Fruit fly (Drosophila melanogaster) whole organism, embryonic: ENCODE measurements around the gene orb.

Experiments used
- Adf1 ChIP-seq: fragments of 200-800 bp; sonication (Bioruptor generic); IDR thresholded peaks from 2 replicates; pipeline ENCODE4 v1.3.6; 2022; ENCODE audit warnings: missing biosample characterization, missing genetic modification characterization
- B-H2 ChIP-seq: fragments of 200-800 bp; sonication (Bioruptor generic); optimal IDR thresholded peaks from 2 replicates; lab custom pipeline; 2018; ENCODE audit warnings: missing biosample characterization, mild to moderate bottlenecking, missing genetic modification characterization
- Bgb ChIP-seq: fragments of 200-800 bp; sonication (Bioruptor generic); IDR thresholded peaks from 2 replicates; pipeline ENCODE4 v1.3.6; 2022; ENCODE audit warnings: missing biosample characterization, missing genetic modification characterization; ENCODE audit not compliant: partially characterized antibody
- C15 ChIP-seq: fragments of 200-800 bp; sonication (Bioruptor generic); IDR thresholded peaks from 3 replicates; pipeline ENCODE4 v1.3.6; 2022; ENCODE audit warnings: missing biosample characterization, missing genetic modification characterization
- CG10274 ChIP-seq: fragments of 200-800 bp; sonication (Bioruptor generic); optimal IDR thresholded peaks from 3 replicates; lab custom pipeline; 2017; ENCODE audit warnings: missing biosample characterization, mild to moderate bottlenecking, missing genetic modification characterization
- CG10565 ChIP-seq: fragments of 200-800 bp; sonication (Bioruptor generic); optimal IDR thresholded peaks from 3 replicates; lab custom pipeline; 2016; ENCODE audit warnings: missing biosample characterization, mild to moderate bottlenecking, missing genetic modification characterization
- CG11247 ChIP-seq: fragments of 200-800 bp; sonication (Bioruptor generic); IDR thresholded peaks from 2 replicates; pipeline ENCODE4 v1.3.6; 2022; ENCODE audit warnings: missing biosample characterization, missing genetic modification characterization
- CG11560 ChIP-seq: fragments of 200-800 bp; sonication (Bioruptor generic); IDR thresholded peaks from 3 replicates; pipeline ENCODE4 v1.3.6; 2022; ENCODE audit warnings: missing biosample characterization, missing genetic modification characterization
- CG12071 ChIP-seq: fragments of 200-800 bp; sonication (Bioruptor generic); optimal IDR thresholded peaks from 3 replicates; lab custom pipeline; 2018; ENCODE audit warnings: missing biosample characterization, mild to moderate bottlenecking, missing genetic modification characterization
- CG13894 ChIP-seq: fragments of 200-800 bp; sonication (Bioruptor generic); optimal IDR thresholded peaks from 3 replicates; lab custom pipeline; 2018; ENCODE audit warnings: missing biosample characterization, mild to moderate bottlenecking, missing genetic modification characterization, moderate library complexity
- CG15601 ChIP-seq: fragments of 200-800 bp; sonication (Bioruptor generic); optimal IDR thresholded peaks from 3 replicates; lab custom pipeline; 2019; ENCODE audit warnings: missing biosample characterization, mild to moderate bottlenecking, missing genetic modification characterization, moderate library complexity
- CG1603 ChIP-seq: fragments of 200-800 bp; sonication (Bioruptor generic); optimal IDR thresholded peaks from 2 replicates; lab custom pipeline; 2019; ENCODE audit warnings: missing biosample characterization, mild to moderate bottlenecking, missing genetic modification characterization, moderate library complexity
- CG31224 ChIP-seq: fragments of 200-800 bp; sonication (Bioruptor generic); IDR thresholded peaks from 2 replicates; pipeline ENCODE4 v1.3.6; 2022; ENCODE audit warnings: missing biosample characterization, missing genetic modification characterization
- CG4854 ChIP-seq: fragments of 200-800 bp; sonication (Bioruptor generic); optimal IDR thresholded peaks from 2 replicates; lab custom pipeline; 2016; ENCODE audit warnings: missing biosample characterization, missing genetic modification characterization, inconsistent platforms
- CG6791 ChIP-seq: fragments of 200-800 bp; sonication (Bioruptor generic); IDR thresholded peaks from 3 replicates; pipeline ENCODE4 v1.3.6; 2022; ENCODE audit warnings: missing biosample characterization, missing genetic modification characterization; ENCODE audit not compliant: partially characterized antibody
- CG6813 ChIP-seq: fragments of 200-800 bp; sonication (Bioruptor generic); optimal IDR thresholded peaks from 2 replicates; lab custom pipeline; 2017; ENCODE audit warnings: missing biosample characterization, missing genetic modification characterization, mild to moderate bottlenecking, moderate library complexity, missing genetic modification reagents
- CG7357 ChIP-seq: fragments of 200-800 bp; sonication (Bioruptor generic); IDR thresholded peaks from 3 replicates; pipeline ENCODE4 v1.3.6; 2022; ENCODE audit warnings: missing biosample characterization, missing genetic modification characterization
- CG8359 ChIP-seq: fragments of 200-800 bp; sonication (Bioruptor generic); optimal IDR thresholded peaks from 2 replicates; lab custom pipeline; 2017; ENCODE audit warnings: missing biosample characterization, mild to moderate bottlenecking, missing genetic modification characterization, borderline replicate concordance
- CoRest ChIP-seq: fragments of 200-800 bp; sonication (Bioruptor generic); optimal IDR thresholded peaks from 3 replicates; lab custom pipeline; 2018; ENCODE audit warnings: missing biosample characterization, mild to moderate bottlenecking, missing genetic modification characterization, moderate library complexity
- D19A ChIP-seq: fragments of 200-800 bp; optimal IDR thresholded peaks from 3 replicates; lab custom pipeline; 2019; ENCODE audit warnings: missing biosample characterization, mild to moderate bottlenecking, missing genetic modification characterization, moderate library complexity
- Fer1 ChIP-seq: fragments of 200-800 bp; sonication (Bioruptor generic); optimal IDR thresholded peaks from 2 replicates; lab custom pipeline; 2017; ENCODE audit warnings: missing biosample characterization, mild to moderate bottlenecking, missing genetic modification characterization
- HLH54F ChIP-seq: fragments of 200-800 bp; sonication (Bioruptor generic); optimal IDR thresholded peaks from 3 replicates; lab custom pipeline; 2016; ENCODE audit warnings: missing biosample characterization, missing genetic modification characterization
- Hmr ChIP-seq: fragments of 200-800 bp; sonication (Bioruptor generic); optimal IDR thresholded peaks from 3 replicates; lab custom pipeline; 2017; ENCODE audit warnings: mild to moderate bottlenecking, missing biosample characterization, missing genetic modification reagents, missing genetic modification characterization
- Mes4 ChIP-seq: fragments of 200-800 bp; sonication (Bioruptor generic); optimal IDR thresholded peaks from 2 replicates; lab custom pipeline; 2016; ENCODE audit warnings: missing biosample characterization, missing genetic modification characterization
- NC2β ChIP-seq: fragments of 200-800 bp; sonication (Bioruptor generic); optimal IDR thresholded peaks from 2 replicates; lab custom pipeline; 2016; ENCODE audit warnings: missing biosample characterization, missing genetic modification characterization
- Optix ChIP-seq: fragments of 200-800 bp; sonication (Bioruptor generic); IDR thresholded peaks from 3 replicates; pipeline ENCODE4 v1.3.6; 2022; ENCODE audit warnings: missing biosample characterization, missing genetic modification characterization
- Six4 ChIP-seq: fragments of 200-800 bp; sonication (Bioruptor generic); optimal IDR thresholded peaks from 2 replicates; lab custom pipeline; 2016; ENCODE audit warnings: missing biosample characterization, missing genetic modification characterization
- Trl ChIP-seq, 3 experiments: fragments of >200 bp in 2 of 3; fragments of 200-800 bp in 1 of 3; sonication (Bioruptor generic) in 1 of 3; optimal IDR thresholded peaks; 2 replicates in 1 of 3; 3 replicates in 2 of 3; lab custom pipeline; 2016 to 2017; ENCODE audit warnings: missing biosample characterization in 1 of 3, missing genetic modification characterization in 1 of 3
- abd-A ChIP-seq: fragments of 200-800 bp; sonication (Bioruptor generic); optimal IDR thresholded peaks from 3 replicates; lab custom pipeline; 2019; ENCODE audit warnings: missing biosample characterization, mild to moderate bottlenecking, missing genetic modification characterization, moderate library complexity
- amos ChIP-seq: fragments of 200-800 bp; sonication (Bioruptor generic); IDR thresholded peaks from 2 replicates; pipeline ENCODE4 v1.3.6; 2022; ENCODE audit warnings: missing biosample characterization, missing genetic modification characterization; ENCODE audit not compliant: partially characterized antibody
- ato ChIP-seq: fragments of 200-800 bp; sonication (Bioruptor generic); IDR thresholded peaks from 2 replicates; pipeline ENCODE4 v1.3.6; 2022; ENCODE audit warnings: missing biosample characterization, missing genetic modification characterization; ENCODE audit not compliant: partially characterized antibody
- bbx ChIP-seq: fragments of 200-800 bp; sonication (Bioruptor generic); IDR thresholded peaks from 2 replicates; pipeline ENCODE4 v1.3.6; 2022; ENCODE audit warnings: missing biosample characterization, missing genetic modification characterization; ENCODE audit not compliant: partially characterized antibody
- chinmo ChIP-seq: fragments of 200-800 bp; sonication (Bioruptor generic); IDR thresholded peaks from 4 replicates; pipeline ENCODE4 v1.3.6; 2022; ENCODE audit warnings: missing biosample characterization, missing genetic modification characterization; ENCODE audit not compliant: partially characterized antibody
- en ChIP-seq: fragments of 200-800 bp; sonication (Bioruptor generic); optimal IDR thresholded peaks from 2 replicates; lab custom pipeline; 2016; ENCODE audit warnings: missing biosample characterization, missing genetic modification characterization
- ewg ChIP-seq: fragments of 200-800 bp; sonication (Bioruptor generic); optimal IDR thresholded peaks from 3 replicates; lab custom pipeline; 2017; ENCODE audit warnings: mild to moderate bottlenecking, missing biosample characterization, missing genetic modification reagents, missing genetic modification characterization
- fd102C ChIP-seq: fragments of 200-800 bp; sonication (Bioruptor generic); optimal IDR thresholded peaks from 2 replicates; lab custom pipeline; 2018; ENCODE audit warnings: missing biosample characterization, mild to moderate bottlenecking, missing genetic modification characterization, moderate library complexity
- grau ChIP-seq: fragments of 200-800 bp; optimal IDR thresholded peaks from 3 replicates; lab custom pipeline; 2019; ENCODE audit warnings: missing biosample characterization, mild to moderate bottlenecking, missing genetic modification characterization, moderate library complexity
- ken ChIP-seq: fragments of 200-800 bp; sonication (Bioruptor generic); IDR thresholded peaks from 3 replicates; pipeline ENCODE4 v1.3.6; 2022; ENCODE audit warnings: missing biosample characterization, missing genetic modification characterization
- nmo ChIP-seq: fragments of 200-800 bp; sonication (Bioruptor generic); optimal IDR thresholded peaks from 2 replicates; lab custom pipeline; 2018; ENCODE audit warnings: missing biosample characterization, mild to moderate bottlenecking, missing genetic modification characterization, moderate library complexity
- nom ChIP-seq: fragments of 200-800 bp; sonication (Bioruptor generic); optimal IDR thresholded peaks from 2 replicates; lab custom pipeline; 2017; ENCODE audit warnings: missing biosample characterization, missing genetic modification characterization, mild to moderate bottlenecking, moderate library complexity, missing genetic modification reagents
- onecut ChIP-seq: fragments of 200-800 bp; sonication (Bioruptor generic); IDR thresholded peaks from 2 replicates; pipeline ENCODE4 v1.3.6; 2022; ENCODE audit warnings: missing biosample characterization, missing genetic modification characterization
- pzg ChIP-seq: fragments of 200-800 bp; sonication (Bioruptor generic); optimal IDR thresholded peaks from 3 replicates; lab custom pipeline; 2018; ENCODE audit warnings: missing biosample characterization, mild to moderate bottlenecking, missing genetic modification characterization, moderate library complexity
- run ChIP-seq: fragments of 200-800 bp; sonication (Bioruptor generic); optimal IDR thresholded peaks from 3 replicates; lab custom pipeline; 2018; ENCODE audit warnings: missing biosample characterization, mild to moderate bottlenecking, missing genetic modification characterization
- schlank ChIP-seq: fragments of 200-800 bp; sonication (Bioruptor generic); optimal IDR thresholded peaks from 2 replicates; lab custom pipeline; 2018; ENCODE audit warnings: missing biosample characterization, mild to moderate bottlenecking, missing genetic modification characterization
- scrt ChIP-seq: fragments of 200-800 bp; sonication (Bioruptor generic); optimal IDR thresholded peaks from 2 replicates; lab custom pipeline; 2018; ENCODE audit warnings: missing biosample characterization, mild to moderate bottlenecking, missing genetic modification characterization, moderate library complexity
- sd ChIP-seq: fragments of 200-800 bp; sonication (Bioruptor generic); optimal IDR thresholded peaks from 3 replicates; lab custom pipeline; 2018; ENCODE audit warnings: missing biosample characterization, mild to moderate bottlenecking, missing genetic modification characterization, moderate library complexity
- tll ChIP-seq, 2 experiments: fragments of 200-800 bp in 1 of 2; fragments of >200 bp in 1 of 2; sonication (Bioruptor generic) in 1 of 2; optimal IDR thresholded peaks; 2 replicates each; lab custom pipeline; 2017 to 2019; ENCODE audit warnings: missing biosample characterization in 2 of 2, missing genetic modification characterization in 2 of 2, mild to moderate bottlenecking in 1 of 2, moderate library complexity in 1 of 2

Gene orb

DNA sequence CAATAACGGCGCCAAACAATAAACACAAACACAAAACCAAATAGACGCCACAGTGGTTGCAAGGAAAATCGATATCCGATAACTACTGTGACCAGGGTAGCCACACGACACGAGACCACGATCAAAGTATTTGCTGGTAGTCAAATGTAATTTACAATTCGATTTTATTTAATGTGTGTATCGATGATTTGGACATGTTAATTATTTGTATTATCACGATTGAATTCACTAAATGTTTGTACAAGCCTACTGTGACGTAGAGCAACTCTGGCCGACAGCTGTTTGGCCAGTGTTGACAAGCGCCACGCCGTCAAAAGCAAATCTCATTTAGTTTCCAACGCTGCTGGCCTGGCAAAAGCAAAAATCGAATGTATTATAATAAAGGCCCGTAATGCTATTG, 29.4 kb downstream of the orb start, which contains the start of the genes Rad60 and EloA (continued):
- TF ChIP-seq ato (GFP tag; lab: Robert Waterston, UW), result peak; percentile 64
- TF ChIP-seq sd (tag; lab: Kevin White, UChicago), result peak; percentile 25
- peak; percentile 58 for TF ChIP-seq CG15601
- peak; percentile 74 for TF ChIP-seq Bgb (GFP tag; lab: Robert Waterston, UW)
- peak; percentile 45 for TF ChIP-seq CG8359 (GFP tag; lab: Kevin White, UChicago)
- no peak for TF ChIP-seq C15 (GFP tag; lab: Robert Waterston, UW)
- TF ChIP-seq run (tag; lab: Kevin White, UChicago), result no peak
- TF ChIP-seq CG10565 (GFP tag; lab: Kevin White, UChicago), result no peak
- TF ChIP-seq CG1603 (tag; lab: Kevin White, UChicago), result peak; percentile 94
- TF ChIP-seq amos (GFP tag; lab: Robert Waterston, UW), result peak; percentile 61
- peak; percentile 61 for TF ChIP-seq CG11247 (GFP tag; lab: Robert Waterston, UW)
- peak; percentile 81 for TF ChIP-seq Six4
- TF ChIP-seq CG7357, result no peak
- TF ChIP-seq CG31224 (GFP tag; lab: Robert Waterston, UW), result no peak; the same call in 1 of the 2 replicates
- peak; percentile 70; the same call in 2 of the 3 replicates for TF ChIP-seq ken (GFP tag; lab: Robert Waterston, UW)
- no peak for TF ChIP-seq CG10274 (GFP tag; lab: Kevin White, UChicago)
- peak; percentile 68 for TF ChIP-seq CoRest
- TF ChIP-seq fd102C (GFP tag; lab: Kevin White, UChicago), result no peak
- peak; percentile 49 for TF ChIP-seq Adf1 (GFP tag; lab: Robert Waterston, UW)
- peak; percentile 78 for TF ChIP-seq en
- TF ChIP-seq grau, result peak; percentile 71
- TF ChIP-seq Optix, result peak; percentile 73; the same call in 2 of the 3 replicates
- peak; percentile 89 for TF ChIP-seq pzg (GFP tag; lab: Kevin White, UChicago)
- peak; percentile 74 for TF ChIP-seq CG4854 (GFP tag; lab: Kevin White, UChicago)
- TF ChIP-seq CG13894 (tag; lab: Kevin White, UChicago), result peak; percentile 70
- peak; percentile 80 for TF ChIP-seq nmo (GFP tag; lab: Kevin White, UChicago)
- peak; percentile 81 for TF ChIP-seq NC2β (GFP tag; lab: Kevin White, UChicago)
- TF ChIP-seq tll (GFP tag; optimal IDR thresholded peaks at IDR 0.05; lab: Kevin White, UChicago), result no peak
- TF ChIP-seq, all 482 proteins: peak for 378

DNA sequence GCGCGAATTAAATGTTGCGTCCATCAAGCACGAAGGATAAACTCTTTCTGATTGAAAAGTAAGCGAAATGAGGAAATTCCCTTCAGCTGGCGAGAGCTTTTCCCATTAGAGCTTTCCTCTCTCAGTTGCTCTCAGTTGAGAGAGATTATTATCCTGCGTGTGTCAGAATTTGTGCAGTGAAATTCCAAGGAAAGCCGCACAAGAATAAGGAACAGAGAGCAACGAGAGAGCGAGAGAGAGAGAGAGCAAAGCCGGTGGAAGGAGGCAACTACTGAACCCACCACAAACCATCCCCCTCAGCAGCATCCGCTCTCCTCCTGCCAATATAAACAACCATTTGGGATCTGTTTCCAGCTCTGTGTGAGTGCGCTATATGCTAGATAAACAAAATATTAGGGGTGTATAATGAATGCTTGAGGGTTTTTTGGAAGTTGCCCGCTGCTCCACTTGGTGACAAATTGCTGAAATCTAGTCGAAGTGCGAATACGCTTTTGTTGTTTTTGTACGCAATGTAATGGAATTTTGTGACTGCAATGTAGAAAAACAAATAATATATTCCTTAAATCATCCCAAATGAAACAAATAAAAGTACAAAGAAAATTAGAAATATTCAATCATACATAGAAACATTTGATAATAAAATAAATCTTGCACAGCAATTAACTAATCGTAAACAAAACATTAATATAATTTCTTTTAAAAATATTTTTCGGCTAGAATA, 31.6 kb downstream of the orb start, which contains the start of gene CG4467:
CG4467 (minus strand) TSS at position 51 of the 721 bp plus-strand sequence.
- TF ChIP-seq onecut (GFP tag; lab: Robert Waterston, UW) (peak; percentile 22; the same call in 1 of the 2 replicates), HLH54F (GFP tag; lab: Kevin White, UChicago) (no peak), CG6791 (GFP tag; lab: Robert Waterston, UW) (peak; percentile 47; the same call in 1 of the 3 replicates), B-H2 (GFP tag; lab: Kevin White, UChicago) (peak; percentile 17), CG6813 (GFP tag; lab: Kevin White, UChicago) (no peak), Mes4 (GFP tag; lab: Kevin White, UChicago) (no peak), nom (GFP tag; lab: Kevin White, UChicago) (peak; percentile 3), scrt (GFP tag; lab: Kevin White, UChicago) (peak; percentile 43), Fer1 (GFP tag; lab: Kevin White, UChicago) (peak; percentile 29), ewg (peak; percentile 30), D19A (tag; lab: Kevin White, UChicago) (peak; percentile 97), Hmr (GFP tag; lab: Kevin White, UChicago) (peak; percentile 29), abd-A (peak; percentile 95), CG12071 (GFP tag; lab: Kevin White, UChicago) (peak; percentile 49), pzg (GFP tag; lab: Kevin White, UChicago) (no peak), Trl (optimal IDR thresholded peaks at IDR 0.05; lab: Kevin White, UChicago) (peak; percentile 88), Trl (GFP tag; optimal IDR thresholded peaks at IDR 0.05; lab: Kevin White, UChicago) (peak; percentile 39), chinmo (GFP tag; lab: Robert Waterston, UW) (0 out of 4 replicates have a peak, but pooled peaks have one; percentile 24), CG11560 (tag; lab: Robert Waterston, UW) (no peak), bbx (GFP tag; lab: Robert Waterston, UW) (peak; percentile 51), schlank (tag; lab: Kevin White, UChicago) (no peak)
